Worm (Caenorhabditis elegans): ENCODE results near the gene nspb-5.
A peak's percentile ranks its signal among the peaks of the same experiment; 100 is the strongest.
"Not testable (repeated sequence)": the region's sequence is repeated elsewhere in the genome, so short reads cannot be mapped to it uniquely, and the experiment has no call there.

Gene nspb-5

ce11 chrIV:6598740-6599139 is at the start of gene nspb-5:
TSS of gene nspb-5 (plus strand) at chrIV:6599040.
- TF ChIP-seq F37D6.2 (tag; optimal IDR thresholded peaks at IDR 0.05); nhr-28 (tag; optimal IDR thresholded peaks at IDR 0.05); Y48G9A.11 (GFP tag; IDR thresholded peaks at IDR 0.05): not testable (repeated sequence)

ce11 chrIV:6551359-6552031 is 47.3 kb upstream of the nspb-5 start:
- TF ChIP-seq snpc-1.2 (GFP tag; IDR thresholded peaks at IDR 0.05): peak; percentile 59; the same call in 1 of the 2 replicates
- peak; percentile 11; the same call in 1 of the 2 replicates for TF ChIP-seq set-16 (GFP tag; IDR thresholded peaks at IDR 0.05)

- TF ChIP-seq nhr-42 (GFP tag; IDR thresholded peaks at IDR 0.05) (0 out of 2 replicates have a peak, but pooled peaks have one; percentile 15), hlh-11 (tag; optimal IDR thresholded peaks at IDR 0.05) (peak; percentile 11), mxl-3 (GFP tag; optimal IDR thresholded peaks at IDR 0.05) (no peak), jun-1 (tag; optimal IDR thresholded peaks at IDR 0.05) (no peak), lin-39 (tag; optimal IDR thresholded peaks at IDR 0.05) (no peak), unc-62 (GFP tag; optimal IDR thresholded peaks at IDR 0.05 in 1 of 2) (no peak), unc-62 (tag; optimal IDR thresholded peaks at IDR 0.05) (no peak), ceh-44 (GFP tag; IDR thresholded peaks at IDR 0.05) (no peak), madf-5 (GFP tag; IDR thresholded peaks at IDR 0.05) (no peak), zag-1 (tag; optimal IDR thresholded peaks at IDR 0.05) (no peak), nhr-48 (tag; optimal IDR thresholded peaks at IDR 0.05) (no peak), pqm-1 (tag; optimal IDR thresholded peaks at IDR 0.05) (no peak), dve-1 (tag; optimal IDR thresholded peaks at IDR 0.05; ENCODE audit: insufficient read depth) (peak; percentile 1), mdt-29 (GFP tag; IDR thresholded peaks at IDR 0.05) (0 out of 2 replicates have a peak, but pooled peaks have one; percentile 18), lin-13 (GFP tag; optimal IDR thresholded peaks at IDR 0.05) (no peak), egl-43 (GFP tag; IDR thresholded peaks at IDR 0.05) (no peak), rbr-2 (tag; optimal IDR thresholded peaks at IDR 0.05) (no peak), mep-1 (tag; optimal IDR thresholded peaks at IDR 0.05) (no peak), lin-1 (GFP tag; IDR thresholded peaks at IDR 0.05) (no peak), pha-4 (GFP tag; IDR thresholded peaks at IDR 0.05) (no peak), pha-4 (tag; optimal IDR thresholded peaks at IDR 0.05) (no peak), ZK337.2 (GFP tag; IDR thresholded peaks at IDR 0.05) (no peak), F44E2.7 (GFP tag; IDR thresholded peaks at IDR 0.05) (no peak), Y105C5A.15 (GFP tag; IDR thresholded peaks at IDR 0.05) (no peak), daf-16 (GFP tag; optimal IDR thresholded peaks at IDR 0.05) (no peak), daf-16 (tag; optimal IDR thresholded peaks at IDR 0.05) (peak; percentile 79), lir-3 (tag; optimal IDR thresholded peaks at IDR 0.05) (no peak)
Observed at ce11 chrIV:6552036-6552435, 46.8 kb upstream of the nspb-5 start.

ce11 chrIV:6554865-6555264 is 44.0 kb upstream of the nspb-5 start:
- no peak for TF ChIP-seq nhr-11 (tag; optimal IDR thresholded peaks at IDR 0.05)
- no peak for TF ChIP-seq snpc-1.2 (GFP tag; IDR thresholded peaks at IDR 0.05)
- TF ChIP-seq F10B5.3 (tag; optimal IDR thresholded peaks at IDR 0.05): no peak
- peak; percentile 95 for TF ChIP-seq pqm-1 (tag; optimal IDR thresholded peaks at IDR 0.05)
- TF ChIP-seq skn-1 (tag; optimal IDR thresholded peaks at IDR 0.05): peak; percentile 5
- TF ChIP-seq ceh-82 (tag; optimal IDR thresholded peaks at IDR 0.05): no peak
- peak; percentile 83 for TF ChIP-seq hlh-11 (tag; optimal IDR thresholded peaks at IDR 0.05)
- TF ChIP-seq F37D6.2 (tag; optimal IDR thresholded peaks at IDR 0.05): no peak
- TF ChIP-seq nhr-48 (tag; optimal IDR thresholded peaks at IDR 0.05): peak; percentile 26
- no peak for TF ChIP-seq daf-16 (GFP tag; optimal IDR thresholded peaks at IDR 0.05)
- TF ChIP-seq daf-16 (tag; optimal IDR thresholded peaks at IDR 0.05): peak; percentile 66
- no peak for TF ChIP-seq F44E2.7 (GFP tag; IDR thresholded peaks at IDR 0.05)
- peak; percentile 54 for TF ChIP-seq nhr-10 (tag; optimal IDR thresholded peaks at IDR 0.05)
- no peak for TF ChIP-seq vab-7 (GFP tag; IDR thresholded peaks at IDR 0.05)
- TF ChIP-seq zip-11 (GFP tag; IDR thresholded peaks at IDR 0.05): no peak
- no peak for TF ChIP-seq ces-1 (GFP tag; optimal IDR thresholded peaks at IDR 0.05)
- TF ChIP-seq nhr-102 (tag; optimal IDR thresholded peaks at IDR 0.05): peak; percentile 3
- TF ChIP-seq mxl-3 (GFP tag; optimal IDR thresholded peaks at IDR 0.05): peak; percentile 74
- TF ChIP-seq Y105C5A.15 (GFP tag; IDR thresholded peaks at IDR 0.05): no peak
- no peak for TF ChIP-seq lsy-2 (tag; optimal IDR thresholded peaks at IDR 0.05)
- TF ChIP-seq aly-2 (tag; optimal IDR thresholded peaks at IDR 0.05): no peak
- no peak for TF ChIP-seq ctbp-1 (GFP tag; IDR thresholded peaks at IDR 0.05)
- TF ChIP-seq lin-13 (GFP tag; optimal IDR thresholded peaks at IDR 0.05): no peak
- no peak for TF ChIP-seq ztf-11 (tag; optimal IDR thresholded peaks at IDR 0.05)
- TF ChIP-seq dmd-8 (GFP tag; IDR thresholded peaks at IDR 0.05): no peak
